Worm (Caenorhabditis elegans) whole organism, mixed stage, embryonic: ENCODE results near the gene algn-6.

Experiments used
- M03D4.4 ChIP-seq: sonication (generic microtip); optimal IDR thresholded peaks from 2 replicates; lab custom pipeline; 2017; ENCODE audit warnings: mild to moderate bottlenecking, missing genetic modification characterization, missing compliant biosample characterization
- bed-3 ChIP-seq: fragments of 200-800 bp; sonication (Bioruptor generic); optimal IDR thresholded peaks from 3 replicates; lab custom pipeline; 2018; ENCODE audit warnings: mild to moderate bottlenecking, missing genetic modification characterization, moderate library complexity, missing compliant biosample characterization
- blmp-1 ChIP-seq: fragments of 150-350 bp; optimal IDR thresholded peaks from 2 replicates; lab custom pipeline; 2014; ENCODE audit warnings: missing biosample characterization, missing genetic modification characterization
- ceh-39 ChIP-seq: fragments of 150-350 bp; optimal IDR thresholded peaks from 2 replicates; lab custom pipeline; 2014; ENCODE audit warnings: missing biosample characterization, missing genetic modification characterization
- ceh-43 ChIP-seq: fragments of 200-800 bp; sonication (Bioruptor generic); optimal IDR thresholded peaks from 2 replicates; lab custom pipeline; 2018; ENCODE audit warnings: mild to moderate bottlenecking, missing genetic modification characterization, moderate library complexity, missing compliant biosample characterization
- ceh-83 ChIP-seq: fragments of 200-800 bp; sonication (Bioruptor generic); optimal IDR thresholded peaks from 2 replicates; lab custom pipeline; 2018; ENCODE audit warnings: mild to moderate bottlenecking, missing genetic modification characterization, missing compliant biosample characterization
- ces-1 ChIP-seq: fragments of 150-350 bp; optimal IDR thresholded peaks from 2 replicates; lab custom pipeline; 2014; ENCODE audit warnings: missing biosample characterization, missing genetic modification reagents, missing genetic modification characterization
- cnd-1 ChIP-seq: fragments of 200-800 bp; sonication (Bioruptor generic); optimal IDR thresholded peaks from 2 replicates; lab custom pipeline; 2018; ENCODE audit warnings: mild to moderate bottlenecking, missing genetic modification characterization, missing compliant biosample characterization
- drap-1 ChIP-seq: fragments of 200-800 bp; sonication (Bioruptor generic); optimal IDR thresholded peaks from 3 replicates; lab custom pipeline; 2018; ENCODE audit warnings: mild to moderate bottlenecking, missing genetic modification characterization, missing compliant biosample characterization
- elt-1 ChIP-seq: sonication (generic microtip); optimal IDR thresholded peaks from 2 replicates; lab custom pipeline; 2017; ENCODE audit warnings: missing genetic modification characterization, mild to moderate bottlenecking, missing compliant biosample characterization, antibody characterized with exemption, moderate library complexity, borderline replicate concordance; ENCODE audit not compliant: insufficient read depth
- elt-3 ChIP-seq: fragments of 150-350 bp; optimal IDR thresholded peaks from 2 replicates; lab custom pipeline; 2014; ENCODE audit warnings: missing biosample characterization, missing genetic modification characterization
- flh-1 ChIP-seq: fragments of 200-800 bp; sonication (Bioruptor generic); optimal IDR thresholded peaks from 2 replicates; lab custom pipeline; 2018; ENCODE audit warnings: mild to moderate bottlenecking, missing genetic modification characterization, moderate library complexity, missing compliant biosample characterization
- ham-2 ChIP-seq: fragments of 200-800 bp; sonication (Bioruptor generic); optimal IDR thresholded peaks from 2 replicates; lab custom pipeline; 2018; ENCODE audit warnings: mild to moderate bottlenecking, missing genetic modification characterization, missing compliant biosample characterization
- hlh-1 ChIP-seq: fragments of 150-350 bp; optimal IDR thresholded peaks from 2 replicates; lab custom pipeline; 2014; ENCODE audit warnings: missing biosample characterization, missing genetic modification reagents, missing genetic modification characterization
- lin-13 ChIP-seq: fragments of 150-350 bp; optimal IDR thresholded peaks from 2 replicates; lab custom pipeline; 2014; ENCODE audit warnings: missing biosample characterization, missing genetic modification characterization
- lin-32 ChIP-seq: fragments of 200-800 bp; sonication (Bioruptor generic); optimal IDR thresholded peaks from 2 replicates; lab custom pipeline; 2018; ENCODE audit warnings: mild to moderate bottlenecking, missing genetic modification characterization, missing compliant biosample characterization
- lsy-2 ChIP-seq: fragments of 150-350 bp; optimal IDR thresholded peaks from 2 replicates; lab custom pipeline; 2014; ENCODE audit warnings: missing biosample characterization, missing genetic modification characterization
- mab-5 ChIP-seq: fragments of 150-350 bp; optimal IDR thresholded peaks from 2 replicates; lab custom pipeline; 2014; ENCODE audit warnings: missing biosample characterization, missing genetic modification characterization
- mep-1 ChIP-seq: fragments of 150-350 bp; optimal IDR thresholded peaks from 2 replicates; lab custom pipeline; 2017; ENCODE audit warnings: missing biosample characterization, missing genetic modification reagents, missing genetic modification characterization, inconsistent platforms
- mls-2 ChIP-seq: sonication (generic microtip); optimal IDR thresholded peaks from 2 replicates; lab custom pipeline; 2016; ENCODE audit warnings: mild to moderate bottlenecking, missing genetic modification characterization, moderate library complexity, missing compliant biosample characterization
- nhr-12 ChIP-seq: fragments of 150-350 bp; optimal IDR thresholded peaks from 2 replicates; lab custom pipeline; 2014; ENCODE audit warnings: missing biosample characterization, missing genetic modification characterization
- nhr-2 ChIP-seq: fragments of 150-350 bp; optimal IDR thresholded peaks from 2 replicates; lab custom pipeline; 2014; ENCODE audit warnings: missing biosample characterization, missing genetic modification characterization
- nhr-237 ChIP-seq: fragments of 150-350 bp; optimal IDR thresholded peaks from 2 replicates; lab custom pipeline; 2014; ENCODE audit warnings: missing biosample characterization, missing genetic modification characterization
- nhr-28 ChIP-seq: fragments of 150-350 bp; optimal IDR thresholded peaks from 2 replicates; lab custom pipeline; 2014; ENCODE audit warnings: missing biosample characterization, missing genetic modification characterization
- nhr-76 ChIP-seq: sonication (generic microtip); optimal IDR thresholded peaks from 2 replicates; lab custom pipeline; 2017; ENCODE audit warnings: missing biosample characterization, missing genetic modification characterization
- pha-4 ChIP-seq: fragments of 150-350 bp; optimal IDR thresholded peaks from 2 replicates; lab custom pipeline; 2018; ENCODE audit warnings: missing biosample characterization, missing genetic modification reagents, missing genetic modification characterization
- sem-2 ChIP-seq: fragments of 200-800 bp; sonication (Bioruptor generic); optimal IDR thresholded peaks from 2 replicates; lab custom pipeline; 2018; ENCODE audit warnings: mild to moderate bottlenecking, missing genetic modification characterization, missing compliant biosample characterization
- snpc-4 ChIP-seq: fragments of 150-350 bp; optimal IDR thresholded peaks from 2 replicates; lab custom pipeline; 2014; ENCODE audit warnings: missing biosample characterization, missing genetic modification characterization
- sptf-1 ChIP-seq: sonication (generic microtip); optimal IDR thresholded peaks from 2 replicates; lab custom pipeline; 2017; ENCODE audit warnings: mild to moderate bottlenecking, missing genetic modification characterization, moderate library complexity, missing compliant biosample characterization
- tbx-8 ChIP-seq: fragments of 200-800 bp; sonication (Bioruptor generic); optimal IDR thresholded peaks from 2 replicates; lab custom pipeline; 2018; ENCODE audit warnings: mild to moderate bottlenecking, missing genetic modification characterization, moderate library complexity, missing compliant biosample characterization
- unc-120 ChIP-seq: sonication (generic microtip); optimal IDR thresholded peaks from 2 replicates; lab custom pipeline; 2017; ENCODE audit warnings: missing genetic modification characterization, missing compliant biosample characterization; ENCODE audit not compliant: poor library complexity, severe bottlenecking
- unc-39 ChIP-seq: fragments of 150-350 bp; optimal IDR thresholded peaks from 2 replicates; lab custom pipeline; 2014; ENCODE audit warnings: missing biosample characterization, missing genetic modification characterization
- unc-62 ChIP-seq: fragments of 150-350 bp; optimal IDR thresholded peaks from 2 replicates; lab custom pipeline; 2014; ENCODE audit warnings: missing biosample characterization, missing genetic modification reagents, missing genetic modification characterization
- zip-8 ChIP-seq: fragments of 150-350 bp; optimal IDR thresholded peaks from 2 replicates; lab custom pipeline; 2014; ENCODE audit warnings: missing biosample characterization, missing genetic modification characterization
- ztf-11 ChIP-seq: fragments of 150-350 bp; optimal IDR thresholded peaks from 2 replicates; lab custom pipeline; 2014; ENCODE audit warnings: missing biosample characterization, missing genetic modification characterization

algn-6 gene

DNA sequence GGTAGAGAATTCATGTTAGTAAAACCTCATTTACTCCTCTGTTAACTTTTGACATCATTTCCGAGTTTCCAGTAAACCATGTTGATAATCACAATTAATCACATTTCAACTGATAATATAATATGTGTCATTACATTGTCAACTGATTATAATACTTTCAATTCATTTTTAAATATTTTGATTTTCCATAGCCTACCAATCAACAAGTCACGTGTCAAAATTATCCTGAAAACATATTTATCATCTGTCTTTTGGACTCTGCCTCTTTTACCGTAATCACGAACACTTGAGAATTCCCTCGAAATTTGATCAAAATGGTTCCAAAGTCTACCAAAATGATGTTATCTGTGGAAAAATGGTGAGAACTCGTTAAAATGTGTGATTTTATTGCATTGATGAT, 34.5 kb downstream of the algn-6 start:
- TF ChIP-seq nhr-28 (tag; lab: Kevin White, UChicago), result no peak
- no peak for TF ChIP-seq mep-1 (tag; lab: Kevin White, UChicago)
- TF ChIP-seq zip-8 (tag; lab: Kevin White, UChicago), result no peak
- TF ChIP-seq elt-1 (tag; lab: Kevin White, UChicago), result no peak

DNA sequence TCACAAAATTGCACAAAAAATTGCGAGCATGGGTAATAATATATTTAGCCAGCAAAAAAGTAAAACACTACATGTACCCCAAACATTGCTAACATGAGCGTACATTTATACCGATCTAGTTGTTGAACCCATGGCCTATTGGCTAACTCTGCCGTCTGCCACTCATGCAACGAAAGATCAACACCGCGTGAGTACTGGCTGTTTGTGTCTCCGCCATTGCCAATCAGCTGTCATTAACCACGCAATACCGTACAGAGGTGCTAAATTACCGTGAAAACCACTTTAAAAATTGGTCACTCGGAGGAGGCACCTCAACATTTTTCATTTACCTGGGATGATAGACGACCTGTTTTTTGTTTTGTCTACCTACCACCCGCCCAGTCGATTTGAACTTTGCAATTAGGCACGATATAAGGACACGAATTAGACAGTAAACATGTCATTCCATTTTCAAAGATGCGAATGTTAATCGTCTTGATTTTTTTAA, 35.8 kb downstream of the algn-6 start, which contains the start of gene K02C4.2:
TSS of gene K02C4.2 (plus strand) at position 437 of the 487 bp plus-strand sequence.
- TF ChIP-seq mls-2 (tag; lab: Kevin White, UChicago) (peak; percentile 81), tbx-8 (peak; percentile 59), nhr-76 (tag; lab: Kevin White, UChicago) (no peak), M03D4.4 (tag; lab: Kevin White, UChicago) (peak; percentile 79), sem-2 (GFP tag; lab: Kevin White, UChicago) (peak; percentile 76), snpc-4 (tag; lab: Kevin White, UChicago) (no peak), drap-1 (GFP tag; lab: Kevin White, UChicago) (peak; percentile 86), flh-1 (GFP tag; lab: Kevin White, UChicago) (peak; percentile 59), mab-5 (tag; lab: Kevin White, UChicago) (no peak), ztf-11 (tag; lab: Kevin White, UChicago) (no peak), blmp-1 (tag; lab: Kevin White, UChicago) (no peak), lin-32 (GFP tag; lab: Kevin White, UChicago) (peak; percentile 76), unc-39 (tag; lab: Kevin White, UChicago) (no peak), ceh-83 (peak; percentile 89), sptf-1 (tag; lab: Kevin White, UChicago) (no peak), nhr-2 (tag; lab: Kevin White, UChicago) (no peak), hlh-1 (tag; lab: Kevin White, UChicago) (peak; percentile 8), ceh-39 (tag; lab: Kevin White, UChicago) (no peak), cnd-1 (peak; percentile 86), elt-3 (tag; lab: Kevin White, UChicago) (no peak), ham-2 (GFP tag; lab: Kevin White, UChicago) (peak; percentile 73), ceh-43 (peak; percentile 63), pha-4 (peak; percentile 55), unc-62 (GFP tag; lab: Kevin White, UChicago) (peak; percentile 22), lsy-2 (no peak), unc-120 (peak; percentile 20), elt-1 (tag; lab: Kevin White, UChicago) (no peak), nhr-12 (no peak), mep-1 (tag; lab: Kevin White, UChicago) (peak; percentile 12), lin-13 (tag; lab: Kevin White, UChicago) (peak; percentile 20), nhr-237 (tag; lab: Kevin White, UChicago) (no peak), zip-8 (tag; lab: Kevin White, UChicago) (peak; percentile 23), nhr-28 (tag; lab: Kevin White, UChicago) (no peak), bed-3 (GFP tag; lab: Kevin White, UChicago) (peak; percentile 12), ces-1 (no peak)

DNA sequence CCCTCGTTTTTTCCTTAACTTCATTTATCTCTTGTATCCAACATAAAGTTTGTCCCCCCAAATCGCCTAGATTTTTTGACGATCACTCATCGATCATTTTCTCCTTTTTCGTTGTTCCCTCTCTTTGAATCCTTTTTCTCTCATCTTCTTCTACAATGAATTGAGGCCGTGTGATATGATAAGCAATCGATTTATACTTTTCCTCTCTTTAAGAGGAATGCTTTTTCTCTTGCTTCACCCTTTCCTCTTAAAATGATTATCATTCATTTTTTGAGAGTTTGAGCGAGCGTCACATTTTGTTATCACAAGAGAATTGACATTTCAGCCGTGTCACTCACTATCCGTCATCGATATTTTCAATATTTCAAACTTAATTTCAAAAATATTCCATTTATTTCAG, 38.4 kb downstream of the algn-6 start, which contains the start of gene K02C4.5:
TSS of gene K02C4.5 (plus strand) at position 395 of the 400 bp plus-strand sequence.
- no peak for TF ChIP-seq ceh-39 (tag; lab: Kevin White, UChicago)
- no peak for TF ChIP-seq mls-2 (tag; lab: Kevin White, UChicago)
- TF ChIP-seq unc-62 (GFP tag; lab: Kevin White, UChicago), result no peak
- no peak for TF ChIP-seq flh-1 (GFP tag; lab: Kevin White, UChicago)
- no peak for TF ChIP-seq unc-39 (tag; lab: Kevin White, UChicago)
- TF ChIP-seq blmp-1 (tag; lab: Kevin White, UChicago), result no peak
- no peak for TF ChIP-seq cnd-1
- no peak for TF ChIP-seq zip-8 (tag; lab: Kevin White, UChicago)
- TF ChIP-seq unc-120, result no peak
